Worm (Caenorhabditis elegans): Measurements from ENCODE around the gene F56D6.18.

- TF ChIP-seq ref-1 (GFP tag; conservative IDR thresholded peaks at IDR 0.05) (no peak), ztf-23 (GFP tag; IDR thresholded peaks at IDR 0.05) (no peak), med-1 (GFP tag; optimal IDR thresholded peaks at IDR 0.05; ENCODE audit: insufficient read depth) (no peak), klf-2 (GFP tag; conservative IDR thresholded peaks at IDR 0.05) (no peak), cog-1 (tag; optimal IDR thresholded peaks at IDR 0.05) (no peak), T22C8.4 (GFP tag; IDR thresholded peaks at IDR 0.05) (no peak), ztf-29 (GFP tag; IDR thresholded peaks at IDR 0.05) (no peak)
Observed at ce11 chrIV:3915296-3915695, 3.5 kb upstream of the F56D6.18 start, which contains the start of gene srz-20.
